Fruit fly (Drosophila melanogaster): ENCODE measurements around the gene Cep290.

DNA sequence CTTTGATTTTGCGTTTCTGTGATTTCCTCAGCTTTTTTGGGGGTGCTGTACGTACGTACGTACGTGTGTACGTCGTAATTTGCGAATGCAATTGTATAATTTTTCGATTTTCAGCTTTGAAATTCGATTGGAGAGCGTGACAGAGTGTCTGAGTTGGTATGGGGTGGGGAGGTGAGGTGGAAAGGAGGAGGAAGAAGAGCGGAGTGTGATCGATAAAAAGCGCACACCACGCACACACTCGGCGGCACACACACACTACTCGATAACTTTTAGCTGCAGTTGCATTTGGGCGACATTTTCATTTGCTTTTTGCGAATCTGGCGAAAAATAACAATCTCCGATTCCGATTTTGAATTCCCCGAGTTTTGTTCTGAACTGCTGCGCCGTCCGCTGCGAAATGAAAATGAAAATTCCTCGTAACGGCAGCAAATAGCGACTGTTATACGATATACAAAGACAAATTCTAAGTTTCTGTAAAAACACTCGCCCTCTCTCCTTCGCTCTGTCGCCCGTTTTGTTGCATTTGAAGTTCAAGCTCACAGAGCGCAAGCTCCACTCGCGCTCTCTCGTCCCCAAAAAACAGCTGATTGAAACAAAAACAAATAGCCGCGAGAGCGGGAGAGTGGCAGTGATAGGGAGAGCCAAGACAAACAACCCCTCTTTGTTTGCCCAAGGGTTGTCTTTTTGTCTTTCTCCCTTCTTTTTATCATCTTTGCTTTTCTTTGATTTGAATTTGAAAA, 37.9 kb downstream of the Cep290 start, which contains the start of gene CG13907:
- no peak for TF ChIP-seq Met (GFP tag; optimal IDR thresholded peaks at IDR 0.05)
- no peak for TF ChIP-seq CG6163 (GFP tag; IDR thresholded peaks at IDR 0.05)
- TF ChIP-seq Eip78C (GFP tag): no peak
- peak; percentile 65 for TF ChIP-seq fkh (GFP tag; optimal IDR thresholded peaks at IDR 0.05)
- no peak for TF ChIP-seq Eip93F (GFP tag; optimal IDR thresholded peaks at IDR 0.05)
- TF ChIP-seq CG3032 (tag; optimal IDR thresholded peaks at IDR 0.05): no peak
- no peak for TF ChIP-seq CG11294 (GFP tag; IDR thresholded peaks at IDR 0.05)
- TF ChIP-seq Eip75B (GFP tag; optimal IDR thresholded peaks at IDR 0.05): no peak

All from whole organism, prepupa.